Fruit fly (Drosophila melanogaster): Measurements from ENCODE around the gene REPTOR.

The REPTOR gene

dm6 chr3R:24567427-24567771, 15.3 kb downstream of the REPTOR start (continued):
- peak; percentile 76 for TF ChIP-seq oc (tag; optimal IDR thresholded peaks at IDR 0.05)
- peak; percentile 88 for TF ChIP-seq sob (GFP tag; IDR thresholded peaks at IDR 0.05)
- TF ChIP-seq chif (GFP tag; optimal IDR thresholded peaks at IDR 0.05), result peak; percentile 87 to 92
- TF ChIP-seq usp (GFP tag; optimal IDR thresholded peaks at IDR 0.05), result no peak
- TF ChIP-seq Sox102F (GFP tag; optimal IDR thresholded peaks at IDR 0.05), result peak; percentile 94
- TF ChIP-seq h (optimal IDR thresholded peaks at IDR 0.05), result no peak
- no peak for TF ChIP-seq sna (GFP tag; IDR thresholded peaks at IDR 0.05; ENCODE audit: partially characterized antibody)
- TF ChIP-seq az2 (GFP tag; optimal IDR thresholded peaks at IDR 0.05), result peak; percentile 88
- TF ChIP-seq E2f2 (GFP tag; IDR thresholded peaks at IDR 0.05), result peak; percentile 69
- peak; percentile 5 for TF ChIP-seq Hey (tag; optimal IDR thresholded peaks at IDR 0.05)
- peak; percentile 83 for TF ChIP-seq phol (tag; optimal IDR thresholded peaks at IDR 0.05)
- TF ChIP-seq Atf6 (GFP tag; IDR thresholded peaks at IDR 0.05), result peak; percentile 90
- TF ChIP-seq Ssrp (tag; optimal IDR thresholded peaks at IDR 0.05), result peak; percentile 83
- TF ChIP-seq dan (GFP tag; IDR thresholded peaks at IDR 0.05), result no peak
- peak; percentile 63 for TF ChIP-seq CG8281 (tag; optimal IDR thresholded peaks at IDR 0.05)
- TF ChIP-seq row (GFP tag; IDR thresholded peaks at IDR 0.05), result peak; percentile 90
- TF ChIP-seq tna (GFP tag; IDR thresholded peaks at IDR 0.05; ENCODE audit: partially characterized antibody), result no peak
- peak; percentile 52 for TF ChIP-seq NFAT (GFP tag; IDR thresholded peaks at IDR 0.05)
- peak; percentile 85 for TF ChIP-seq CG11398 (GFP tag; optimal IDR thresholded peaks at IDR 0.05)
- peak; percentile 76 for TF ChIP-seq CG15514 (GFP tag; optimal IDR thresholded peaks at IDR 0.05)
- no peak for TF ChIP-seq CG7963 (GFP tag; IDR thresholded peaks at IDR 0.05; ENCODE audit: partially characterized antibody)
- peak; percentile 73 for TF ChIP-seq CG11696 (GFP tag; IDR thresholded peaks at IDR 0.05)
- TF ChIP-seq CG13775 (GFP tag; optimal IDR thresholded peaks at IDR 0.05), result peak; percentile 70
- peak; percentile 88 for TF ChIP-seq CG9817 (tag; optimal IDR thresholded peaks at IDR 0.05)
- TF ChIP-seq CrebB (tag; optimal IDR thresholded peaks at IDR 0.05), result peak; percentile 64
- peak; percentile 70 for TF ChIP-seq CG4328 (GFP tag; optimal IDR thresholded peaks at IDR 0.05)
- peak; percentile 92 for TF ChIP-seq crc (GFP tag; optimal IDR thresholded peaks at IDR 0.05)
- TF ChIP-seq Sin3A (optimal IDR thresholded peaks at IDR 0.05), result no peak
- TF ChIP-seq zfh2 (GFP tag; optimal IDR thresholded peaks at IDR 0.05), result peak; percentile 91
- TF ChIP-seq CG8290 (GFP tag; optimal IDR thresholded peaks at IDR 0.05), result peak; percentile 26
- peak in 1 of 2 experiments; percentile 95 for TF ChIP-seq CG8290 (tag; optimal IDR thresholded peaks at IDR 0.05)
- peak; percentile 77 for TF ChIP-seq bowl (GFP tag; IDR thresholded peaks at IDR 0.05)
- TF ChIP-seq CG1832 (GFP tag; optimal IDR thresholded peaks at IDR 0.05), result no peak
- TF ChIP-seq ac (GFP tag; optimal IDR thresholded peaks at IDR 0.05), result no peak
- TF ChIP-seq jing (GFP tag; optimal IDR thresholded peaks at IDR 0.05), result peak; percentile 85
- no peak for TF ChIP-seq gfzf (GFP tag; optimal IDR thresholded peaks at IDR 0.05)
- peak; percentile 59; the same call in 2 of the 3 replicates for TF ChIP-seq Optix (GFP tag; IDR thresholded peaks at IDR 0.05)
- peak; percentile 71 for TF ChIP-seq abd-A (tag; optimal IDR thresholded peaks at IDR 0.05)
- TF ChIP-seq bab2 (GFP tag; optimal IDR thresholded peaks at IDR 0.05), result peak; percentile 93
- peak; percentile 77 for TF ChIP-seq CG5953 (GFP tag; IDR thresholded peaks at IDR 0.05)
- TF ChIP-seq HHEX (GFP tag; optimal IDR thresholded peaks at IDR 0.05), result peak; percentile 90
- peak; percentile 92 for TF ChIP-seq gem (tag; optimal IDR thresholded peaks at IDR 0.05)
- TF ChIP-seq CG18599 (GFP tag; optimal IDR thresholded peaks at IDR 0.05), result peak; percentile 85
- peak; percentile 92 for TF ChIP-seq HLH3B (GFP tag; IDR thresholded peaks at IDR 0.05)
- peak; percentile 47; the same call in 1 of the 2 replicates for TF ChIP-seq CG8765 (GFP tag; IDR thresholded peaks at IDR 0.05)
- TF ChIP-seq ara (GFP tag; IDR thresholded peaks at IDR 0.05), result peak; percentile 84
- peak; percentile 74 for TF ChIP-seq CG3163 (GFP tag; optimal IDR thresholded peaks at IDR 0.05)
- TF ChIP-seq shn (GFP tag; optimal IDR thresholded peaks at IDR 0.05), result peak; percentile 80
- peak; percentile 82 for TF ChIP-seq CG8388 (GFP tag; optimal IDR thresholded peaks at IDR 0.05)
- peak; percentile 82 for TF ChIP-seq CG17385 (GFP tag; optimal IDR thresholded peaks at IDR 0.05)
- peak; percentile 92 for TF ChIP-seq Ada2b (GFP tag; IDR thresholded peaks at IDR 0.05)
- peak; percentile 62 for TF ChIP-seq croc (GFP tag; conservative IDR thresholded peaks at IDR 0.05)
